Fruit fly (Drosophila melanogaster): ENCODE data around the gene Rchy1.

DNA sequence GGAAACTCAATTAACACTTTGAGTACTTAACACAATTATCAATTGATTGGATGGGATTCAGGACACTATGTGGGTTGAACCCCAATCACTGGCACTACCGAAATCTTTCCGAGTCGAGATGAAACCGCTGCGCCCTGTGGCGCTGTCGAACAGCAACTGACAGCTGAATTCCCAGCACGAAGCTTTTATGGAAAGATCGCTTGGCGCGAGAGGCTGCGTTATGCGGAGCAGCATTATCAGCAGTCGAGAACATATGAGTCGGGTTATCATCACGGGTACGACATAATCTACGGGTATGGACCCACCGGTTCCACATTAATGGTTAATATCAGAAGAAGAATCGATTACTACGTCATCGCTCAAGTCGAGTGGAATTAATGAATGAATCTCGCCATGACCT lies 42.3 kb downstream of the Rchy1 start, which contains the start of gene Tig:
- TF ChIP-seq CTCF (optimal IDR thresholded peaks at IDR 0.05): no peak
- TF ChIP-seq CG8478 (optimal IDR thresholded peaks at IDR 0.05): no peak
